Fruit fly (Drosophila melanogaster) whole organism, embryonic: ENCODE data around the gene AMPdeam.

Experiments
- Awh ChIP-seq: fragments of 200-800 bp; sonication (Bioruptor generic); IDR thresholded peaks from 2 replicates; pipeline ENCODE4, ENCODE4 v1.3.6; 2022; ENCODE audit warnings: missing biosample characterization, missing genetic modification characterization
- CG10147 ChIP-seq: fragments of 200-800 bp; sonication (Bioruptor generic); optimal IDR thresholded peaks from 2 replicates; lab custom pipeline; 2019; ENCODE audit warnings: missing biosample characterization, mild to moderate bottlenecking, missing genetic modification characterization, moderate library complexity
- CG1024 ChIP-seq: fragments of 200-800 bp; sonication (Bioruptor generic); IDR thresholded peaks from 2 replicates; pipeline ENCODE4 v1.3.6; 2022; ENCODE audit warnings: missing biosample characterization, missing genetic modification characterization
- CG11456 ChIP-seq: fragments of 200-800 bp; sonication (Bioruptor generic); IDR thresholded peaks from 3 replicates; pipeline ENCODE4 v1.3.6; 2022; ENCODE audit warnings: missing biosample characterization, missing genetic modification characterization
- CG12659 ChIP-seq: fragments of 200-800 bp; sonication (Bioruptor generic); optimal IDR thresholded peaks from 3 replicates; lab custom pipeline; 2017; ENCODE audit warnings: mild to moderate bottlenecking, missing biosample characterization, missing genetic modification reagents, missing genetic modification characterization
- CG14710 ChIP-seq: fragments of 200-800 bp; sonication (Bioruptor generic); optimal IDR thresholded peaks from 3 replicates; lab custom pipeline; 2019; ENCODE audit warnings: missing biosample characterization, mild to moderate bottlenecking, missing genetic modification characterization, moderate library complexity
- CG17612 ChIP-seq: fragments of 200-800 bp; sonication (Bioruptor generic); IDR thresholded peaks from 2 replicates; pipeline ENCODE4 v1.3.6; 2022; ENCODE audit warnings: missing biosample characterization, missing genetic modification characterization
- CG18011 ChIP-seq: fragments of 200-800 bp; sonication (Bioruptor generic); optimal IDR thresholded peaks from 2 replicates; lab custom pipeline; 2017; ENCODE audit warnings: missing biosample characterization, missing genetic modification characterization, mild to moderate bottlenecking, moderate library complexity, missing genotype
- CG18262 ChIP-seq: fragments of 200-800 bp; optimal IDR thresholded peaks from 3 replicates; lab custom pipeline; 2019; ENCODE audit warnings: missing biosample characterization, mild to moderate bottlenecking, missing genetic modification characterization, moderate library complexity
- CG18599 ChIP-seq: fragments of 200-800 bp; sonication (Bioruptor generic); optimal IDR thresholded peaks from 3 replicates; lab custom pipeline; 2017; ENCODE audit warnings: missing biosample characterization, missing genetic modification characterization, mild to moderate bottlenecking, moderate library complexity, missing genetic modification reagents
- CG30403 ChIP-seq: fragments of 200-800 bp; sonication (Bioruptor generic); optimal IDR thresholded peaks from 3 replicates; lab custom pipeline; 2016; ENCODE audit warnings: missing biosample characterization, missing genetic modification characterization
- CG30431 ChIP-seq: fragments of 200-800 bp; sonication (Bioruptor generic); optimal IDR thresholded peaks from 2 replicates; lab custom pipeline; 2017; ENCODE audit warnings: missing biosample characterization, missing genetic modification characterization
- CG34422 ChIP-seq: fragments of 200-800 bp; sonication (Bioruptor generic); IDR thresholded peaks from 3 replicates; pipeline ENCODE4 v1.3.6; 2022; ENCODE audit warnings: missing biosample characterization, missing genetic modification characterization
- CG4360 ChIP-seq: fragments of 200-800 bp; sonication (Bioruptor generic); IDR thresholded peaks from 2 replicates; pipeline ENCODE4 v1.3.6; 2022; ENCODE audit warnings: missing biosample characterization, missing genetic modification characterization
- CG8478 ChIP-seq: fragments of >200 bp; optimal IDR thresholded peaks from 2 replicates; lab custom pipeline; 2018
- CG9876 ChIP-seq: fragments of 200-800 bp; sonication (Bioruptor generic); optimal IDR thresholded peaks from 2 replicates; lab custom pipeline; 2016; ENCODE audit warnings: missing biosample characterization, missing genetic modification characterization
- Dp ChIP-seq: fragments of 200-800 bp; sonication (Bioruptor generic); optimal IDR thresholded peaks from 2 replicates; lab custom pipeline; 2018; ENCODE audit warnings: missing biosample characterization, mild to moderate bottlenecking, missing genetic modification characterization, moderate library complexity
- E2f2 ChIP-seq: fragments of 200-800 bp; sonication (Bioruptor generic); IDR thresholded peaks from 2 replicates; pipeline ENCODE4 v1.3.6; 2022; ENCODE audit warnings: missing biosample characterization, missing genetic modification characterization
- Hmr ChIP-seq: fragments of 200-800 bp; sonication (Bioruptor generic); optimal IDR thresholded peaks from 3 replicates; lab custom pipeline; 2017; ENCODE audit warnings: mild to moderate bottlenecking, missing biosample characterization, missing genetic modification reagents, missing genetic modification characterization
- MBD-R2 ChIP-seq: fragments of 200-800 bp; sonication (Bioruptor generic); IDR thresholded peaks from 2 replicates; pipeline ENCODE4 v1.3.6; 2022; ENCODE audit warnings: missing biosample characterization, missing genetic modification characterization
- MESR4 ChIP-seq: fragments of 200-800 bp; sonication (Bioruptor generic); optimal IDR thresholded peaks from 2 replicates; lab custom pipeline; 2018; ENCODE audit warnings: missing biosample characterization, mild to moderate bottlenecking, missing genetic modification characterization, moderate library complexity
- MTF-1 ChIP-seq: fragments of 200-800 bp; sonication (Bioruptor generic); optimal IDR thresholded peaks from 2 replicates; lab custom pipeline; 2018; ENCODE audit warnings: missing biosample characterization, mild to moderate bottlenecking, missing genetic modification characterization, borderline replicate concordance
- Max ChIP-seq: fragments of 200-800 bp; sonication (Bioruptor generic); optimal IDR thresholded peaks from 2 replicates; lab custom pipeline; 2016; ENCODE audit warnings: missing biosample characterization, mild to moderate bottlenecking, missing genetic modification characterization
- Med ChIP-seq: fragments of 200-800 bp; sonication (Bioruptor generic); peaks from one replicate; lab custom pipeline; 2016; ENCODE audit warnings: missing biosample characterization, missing genetic modification characterization, mild to moderate bottlenecking, inconsistent platforms, moderate library complexity
- Mes4 ChIP-seq: fragments of 200-800 bp; sonication (Bioruptor generic); optimal IDR thresholded peaks from 2 replicates; lab custom pipeline; 2016; ENCODE audit warnings: missing biosample characterization, missing genetic modification characterization
- NC2β ChIP-seq: fragments of 200-800 bp; sonication (Bioruptor generic); optimal IDR thresholded peaks from 2 replicates; lab custom pipeline; 2016; ENCODE audit warnings: missing biosample characterization, missing genetic modification characterization
- Scr ChIP-seq: fragments of 200-800 bp; sonication (Bioruptor generic); IDR thresholded peaks from 2 replicates; pipeline ENCODE4 v1.3.6; 2022; ENCODE audit warnings: missing biosample characterization, missing genetic modification characterization; ENCODE audit not compliant: partially characterized antibody
- Sin3A ChIP-seq: fragments of >200 bp; optimal IDR thresholded peaks from 2 replicates; lab custom pipeline; 2018
- Sox102F ChIP-seq: fragments of 200-800 bp; sonication (Bioruptor generic); optimal IDR thresholded peaks from 2 replicates; lab custom pipeline; 2018; ENCODE audit warnings: missing biosample characterization, mild to moderate bottlenecking, missing genetic modification characterization, moderate library complexity
- Sry-δ ChIP-seq: fragments of 200-800 bp; sonication (Bioruptor generic); optimal IDR thresholded peaks from 2 replicates; lab custom pipeline; 2016; ENCODE audit warnings: missing biosample characterization, missing genetic modification characterization
- cas ChIP-seq: fragments of 200-800 bp; sonication (Bioruptor generic); IDR thresholded peaks from 2 replicates; pipeline ENCODE4 v1.3.6; 2022; ENCODE audit warnings: missing biosample characterization, missing genetic modification characterization
- ems ChIP-seq: fragments of 200-800 bp; sonication (Bioruptor generic); optimal IDR thresholded peaks from 3 replicates; lab custom pipeline; 2016; ENCODE audit warnings: missing biosample characterization, missing genetic modification characterization
- fd3F ChIP-seq: fragments of 200-800 bp; sonication (Bioruptor generic); optimal IDR thresholded peaks from 2 replicates; lab custom pipeline; 2018; ENCODE audit warnings: missing biosample characterization, mild to moderate bottlenecking, missing genetic modification characterization, moderate library complexity
- gem ChIP-seq: fragments of 200-800 bp; sonication (Bioruptor generic); optimal IDR thresholded peaks from 2 replicates; lab custom pipeline; 2019; ENCODE audit warnings: missing biosample characterization, mild to moderate bottlenecking, missing genetic modification characterization, moderate library complexity
- grn ChIP-seq: fragments of 200-800 bp; sonication (Bioruptor generic); optimal IDR thresholded peaks from 3 replicates; lab custom pipeline; 2017; ENCODE audit warnings: missing biosample characterization, missing genetic modification characterization
- gsb-n ChIP-seq: fragments of 200-800 bp; sonication (Bioruptor generic); optimal IDR thresholded peaks from 3 replicates; lab custom pipeline; 2018; ENCODE audit warnings: missing biosample characterization, mild to moderate bottlenecking, missing genetic modification characterization
- h ChIP-seq: fragments of >200 bp; optimal IDR thresholded peaks from 2 replicates; lab custom pipeline; 2017
- ind ChIP-seq: fragments of 200-800 bp; sonication (Bioruptor generic); optimal IDR thresholded peaks from 3 replicates; lab custom pipeline; 2016; ENCODE audit warnings: missing biosample characterization, missing genetic modification characterization
- insv ChIP-seq, 2 experiments: fragments of 200-800 bp; sonication (Bioruptor generic); optimal IDR thresholded peaks; 3 replicates each; lab custom pipeline; 2016 to 2018; ENCODE audit warnings: missing biosample characterization in 2 of 2, missing genetic modification characterization in 2 of 2
- ken ChIP-seq: fragments of 200-800 bp; sonication (Bioruptor generic); IDR thresholded peaks from 3 replicates; pipeline ENCODE4 v1.3.6; 2022; ENCODE audit warnings: missing biosample characterization, missing genetic modification characterization
- mam ChIP-seq: fragments of 200-800 bp; sonication (Bioruptor generic); optimal IDR thresholded peaks from 3 replicates; lab custom pipeline; 2016; ENCODE audit warnings: missing biosample characterization, missing genetic modification characterization
- nerfin-2 ChIP-seq: fragments of 200-800 bp; sonication (Bioruptor generic); IDR thresholded peaks from 2 replicates; pipeline ENCODE4 v1.3.6; 2022; ENCODE audit warnings: missing biosample characterization, missing genetic modification characterization; ENCODE audit not compliant: partially characterized antibody
- ranshi ChIP-seq: fragments of 200-800 bp; sonication (Bioruptor generic); IDR thresholded peaks from 2 replicates; pipeline ENCODE4 v1.3.6; 2022; ENCODE audit warnings: missing biosample characterization, missing genetic modification characterization
- shn ChIP-seq: fragments of 200-800 bp; sonication (Bioruptor generic); optimal IDR thresholded peaks from 3 replicates; lab custom pipeline; 2016; ENCODE audit warnings: missing biosample characterization, missing genetic modification characterization
- sob ChIP-seq: fragments of 200-800 bp; sonication (Bioruptor generic); IDR thresholded peaks from 2 replicates; pipeline ENCODE4 v1.3.6; 2022; ENCODE audit warnings: missing biosample characterization, missing genetic modification characterization
- twi ChIP-seq: fragments of 200-800 bp; optimal IDR thresholded peaks from 2 replicates; lab custom pipeline; 2019; ENCODE audit warnings: missing biosample characterization, mild to moderate bottlenecking, missing genetic modification characterization, moderate library complexity
- vvl ChIP-seq: fragments of 200-800 bp; sonication (Bioruptor generic); IDR thresholded peaks from 2 replicates; pipeline ENCODE4 v1.3.6; 2022; ENCODE audit warnings: missing biosample characterization, missing genetic modification characterization
- wdn ChIP-seq: fragments of 200-800 bp; sonication (Bioruptor generic); IDR thresholded peaks from 2 replicates; pipeline ENCODE4 v1.3.6; 2022; ENCODE audit warnings: missing biosample characterization, missing genetic modification characterization

Gene AMPdeam

DNA sequence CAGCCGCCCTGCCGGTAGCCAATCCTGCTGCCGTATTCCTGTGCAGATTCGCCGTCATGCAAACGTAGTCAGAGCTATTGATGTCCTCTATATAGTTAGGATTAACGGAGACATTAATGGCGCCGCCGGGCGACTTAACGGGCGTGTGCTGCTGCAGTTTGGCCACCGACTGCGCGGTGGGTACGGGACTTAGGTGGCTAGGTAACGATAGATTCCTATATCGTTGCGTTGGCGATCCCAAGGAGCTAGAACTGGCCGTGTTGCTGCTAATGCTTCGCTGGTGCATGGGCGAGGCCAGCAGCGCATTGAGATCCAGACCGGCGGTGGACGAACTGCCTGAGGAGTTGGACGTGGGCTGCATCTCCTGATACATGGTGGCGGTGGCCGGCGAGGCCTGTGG is 16.8 kb downstream of the AMPdeam start:
- TF ChIP-seq CG8478 (lab: Kevin White, UChicago): peak; percentile 25
- TF ChIP-seq CG18262: no peak
- TF ChIP-seq, all 482 proteins: peak for 1

DNA sequence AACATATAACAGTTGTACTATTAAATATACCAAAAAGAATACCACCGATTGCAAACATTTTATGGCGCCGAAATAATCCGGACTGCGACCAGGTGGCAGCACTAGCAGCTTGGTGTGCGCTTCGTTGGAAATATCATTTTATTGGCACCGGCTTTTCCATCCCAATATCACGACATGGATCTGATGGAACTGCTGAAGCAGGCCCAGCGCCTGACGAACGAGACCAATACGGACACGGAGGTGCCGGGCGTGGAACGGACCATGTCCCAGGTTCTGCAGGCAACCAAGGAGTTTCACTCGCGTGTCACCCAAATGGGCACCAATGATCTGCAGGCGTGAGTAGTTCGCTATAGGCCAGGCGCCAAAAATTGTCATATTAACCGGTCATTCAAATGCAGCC is 22.9 kb downstream of the AMPdeam start, which contains the start of gene Nup93-1:
Gene Nup93-1 (plus strand): TSS at position 74 of the 400 bp plus-strand sequence.
- TF ChIP-seq Mes4 (GFP tag; lab: Kevin White, UChicago) (no peak), CG4360 (0 out of 2 replicates have a peak, but pooled peaks have one; percentile 19), CG10147 (no peak), cas (GFP tag; lab: Robert Waterston, UW) (no peak), nerfin-2 (GFP tag; lab: Robert Waterston, UW) (no peak), h (lab: Kevin White, UChicago) (no peak), twi (tag; lab: Kevin White, UChicago) (no peak), E2f2 (GFP tag; lab: Robert Waterston, UW) (peak; percentile 43), CG17612 (GFP tag; lab: Robert Waterston, UW) (no peak), ken (0 out of 3 replicates have a peak, but pooled peaks have one; percentile 7), ind (GFP tag; lab: Kevin White, UChicago) (no peak), sob (GFP tag; lab: Robert Waterston, UW) (no peak), Dp (GFP tag; lab: Kevin White, UChicago) (peak; percentile 39), gem (tag; lab: Kevin White, UChicago) (no peak), NC2β (GFP tag; lab: Kevin White, UChicago) (no peak), CG30403 (no peak), gsb-n (tag; lab: Kevin White, UChicago) (no peak), MBD-R2 (GFP tag; lab: Robert Waterston, UW) (peak; percentile 54), Sry-δ (GFP tag; lab: Kevin White, UChicago) (no peak), Sin3A (lab: Kevin White, UChicago) (peak; percentile 23), CG1024 (GFP tag; lab: Robert Waterston, UW) (no peak), CG34422 (GFP tag; lab: Robert Waterston, UW) (peak; percentile 52; the same call in 1 of the 3 replicates), Med (peak; percentile 52), wdn (GFP tag; lab: Robert Waterston, UW) (no peak), Sox102F (GFP tag; lab: Kevin White, UChicago) (no peak), MTF-1 (no peak), Awh (GFP tag; lab: Robert Waterston, UW) (no peak), MESR4 (GFP tag; lab: Kevin White, UChicago) (peak; percentile 30), CG30431 (GFP tag; lab: Kevin White, UChicago) (no peak), CG18011 (GFP tag; lab: Kevin White, UChicago) (no peak)

DNA sequence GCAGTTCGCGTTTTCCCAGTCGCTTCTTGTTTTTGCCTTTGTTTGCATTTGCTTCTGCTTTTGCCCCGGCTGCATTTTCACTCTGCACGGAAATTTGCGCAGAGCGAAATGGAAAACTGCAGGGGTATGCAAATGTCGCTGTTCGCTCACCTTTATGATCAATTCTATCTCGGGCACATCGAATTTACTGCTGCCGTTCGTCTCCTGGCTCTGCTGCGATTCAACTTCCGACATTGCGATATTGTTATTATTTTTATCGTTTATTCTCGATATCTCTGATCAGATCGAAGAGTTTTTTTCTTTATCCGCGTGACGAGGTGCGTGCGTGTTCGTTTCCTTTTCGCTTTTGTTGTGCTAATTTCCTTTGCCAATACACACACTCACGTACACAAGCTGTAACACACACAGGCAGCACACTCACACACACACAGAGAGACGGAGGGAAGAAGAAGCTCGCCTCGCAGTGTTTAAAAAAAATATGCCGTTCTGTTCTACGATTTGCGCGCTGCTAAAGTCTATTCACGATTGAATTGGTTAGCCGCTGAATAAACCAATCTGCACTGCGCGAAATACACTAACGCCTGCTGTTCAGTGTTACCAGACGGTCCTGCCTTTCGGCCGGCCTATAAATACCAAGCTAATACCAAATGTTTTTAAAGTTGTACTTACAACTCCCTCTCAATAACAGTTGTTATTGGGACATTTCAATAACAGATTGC is 23.7 kb downstream of the AMPdeam start, which contains the start of gene Clic:
Gene Clic (minus strand): TSS at position 533 of the 719 bp plus-strand sequence.
- TF ChIP-seq ranshi (GFP tag; lab: Robert Waterston, UW) (peak; percentile 31; the same call in 1 of the 2 replicates), insv (GFP tag; optimal IDR thresholded peaks at IDR 0.05; lab: Kevin White, UChicago) (peak in 1 of 2 experiments; percentile 12), CG9876 (GFP tag; lab: Kevin White, UChicago) (peak; percentile 10), Hmr (GFP tag; lab: Kevin White, UChicago) (peak; percentile 55), CG4360 (0 out of 2 replicates have a peak, but pooled peaks have one; percentile 14), CG34422 (GFP tag; lab: Robert Waterston, UW) (peak; percentile 58; the same call in 1 of the 3 replicates), Max (no peak), grn (GFP tag; lab: Kevin White, UChicago) (no peak), fd3F (GFP tag; lab: Kevin White, UChicago) (no peak), CG18599 (GFP tag; lab: Kevin White, UChicago) (no peak), ems (GFP tag; lab: Kevin White, UChicago) (peak; percentile 20), CG12659 (GFP tag; lab: Kevin White, UChicago) (peak; percentile 76), shn (GFP tag; lab: Kevin White, UChicago) (no peak), mam (GFP tag; lab: Kevin White, UChicago) (peak; percentile 7), vvl (GFP tag; lab: Robert Waterston, UW) (peak; percentile 53; the same call in 1 of the 2 replicates), CG14710 (tag; lab: Kevin White, UChicago) (peak; percentile 33), Scr (GFP tag; lab: Robert Waterston, UW) (peak; percentile 15; the same call in 1 of the 2 replicates), MESR4 (GFP tag; lab: Kevin White, UChicago) (peak; percentile 57), CG11456 (0 out of 3 replicates have a peak, but pooled peaks have one; percentile 41), Dp (GFP tag; lab: Kevin White, UChicago) (peak; percentile 44)
